Worm (Caenorhabditis elegans) whole organism, L3 larva: ENCODE measurements around the gene twk-12.

Experiments used
- R02D3.7 ChIP-seq: fragments of 150-350 bp; optimal IDR thresholded peaks from 2 replicates; lab custom pipeline; 2014; ENCODE audit warnings: missing biosample characterization, missing genetic modification characterization
- ZK546.5 ChIP-seq: sonication (generic microtip); optimal IDR thresholded peaks from 2 replicates; lab custom pipeline; 2017; ENCODE audit warnings: missing biosample characterization, missing genetic modification characterization
- aly-2 ChIP-seq: fragments of 150-350 bp; optimal IDR thresholded peaks from 2 replicates; lab custom pipeline; 2014; ENCODE audit warnings: missing biosample characterization, missing genetic modification characterization
- ama-1 ChIP-seq: fragments of 150-350 bp; optimal IDR thresholded peaks from 2 replicates; lab custom pipeline; 2018
- ceh-16 ChIP-seq: sonication (generic microtip); optimal IDR thresholded peaks from 2 replicates; lab custom pipeline; 2017; ENCODE audit warnings: missing biosample characterization, missing genetic modification characterization
- ceh-9 ChIP-seq: sonication (generic microtip); optimal IDR thresholded peaks from 2 replicates; lab custom pipeline; 2018; ENCODE audit warnings: missing biosample characterization, missing genetic modification characterization
- daf-12 ChIP-seq: fragments of 150-350 bp; optimal IDR thresholded peaks from 2 replicates; lab custom pipeline; 2014; ENCODE audit warnings: missing biosample characterization, missing genetic modification reagents, missing genetic modification characterization
- egl-27 ChIP-seq: sonication (generic microtip); optimal IDR thresholded peaks from 4 replicates; lab custom pipeline; 2017; ENCODE audit warnings: missing biosample characterization, missing genetic modification reagents, missing genetic modification characterization
- egl-5 ChIP-seq: fragments of 150-350 bp; optimal IDR thresholded peaks from 2 replicates; lab custom pipeline; 2017; ENCODE audit warnings: missing biosample characterization, missing genetic modification reagents, missing genetic modification characterization, inconsistent platforms
- elt-1 ChIP-seq: fragments of 150-350 bp; optimal IDR thresholded peaks from 2 replicates; lab custom pipeline; 2014; ENCODE audit warnings: missing biosample characterization, missing genetic modification characterization
- elt-2 ChIP-seq: sonication (generic microtip); optimal IDR thresholded peaks from 2 replicates; lab custom pipeline; 2016; ENCODE audit warnings: missing genetic modification reagents, mild to moderate bottlenecking, missing genetic modification characterization, missing compliant biosample characterization
- elt-3 ChIP-seq, 3 experiments: fragments of 150-350 bp in 1 of 3; sonication (generic microtip) in 2 of 3; optimal IDR thresholded peaks; 2 replicates in 2 of 3; 4 replicates in 1 of 3; lab custom pipeline; 2014 to 2017; ENCODE audit warnings: missing biosample characterization in 3 of 3, missing genetic modification characterization in 3 of 3
- fkh-10 ChIP-seq: sonication (generic microtip); optimal IDR thresholded peaks from 2 replicates; lab custom pipeline; 2017; ENCODE audit warnings: missing biosample characterization, missing genetic modification reagents, missing genetic modification characterization
- hmg-11 ChIP-seq: sonication (generic microtip); optimal IDR thresholded peaks from 2 replicates; lab custom pipeline; 2016; ENCODE audit warnings: missing genetic modification characterization, missing compliant biosample characterization
- jun-1 ChIP-seq: fragments of 150-350 bp; optimal IDR thresholded peaks from 2 replicates; lab custom pipeline; 2014; ENCODE audit warnings: missing biosample characterization, missing genetic modification reagents, missing genetic modification characterization
- lin-15B ChIP-seq: fragments of 150-350 bp; optimal IDR thresholded peaks from 2 replicates; lab custom pipeline; 2014; ENCODE audit warnings: missing biosample characterization, missing genetic modification characterization
- lsy-12 ChIP-seq: sonication (generic microtip); optimal IDR thresholded peaks from 2 replicates; lab custom pipeline; 2016; ENCODE audit warnings: mild to moderate bottlenecking, missing genetic modification characterization, missing compliant biosample characterization
- mdl-1 ChIP-seq: fragments of 150-350 bp; optimal IDR thresholded peaks from 2 replicates; lab custom pipeline; 2014; ENCODE audit warnings: missing biosample characterization, missing genetic modification characterization
- nfya-1 ChIP-seq: sonication (generic microtip); optimal IDR thresholded peaks from 2 replicates; lab custom pipeline; 2017; ENCODE audit warnings: missing genetic modification characterization, mild to moderate bottlenecking, missing compliant biosample characterization, antibody characterized with exemption, moderate library complexity; ENCODE audit not compliant: insufficient read depth
- nhr-11 ChIP-seq: fragments of 150-350 bp; optimal IDR thresholded peaks from 2 replicates; lab custom pipeline; 2014; ENCODE audit warnings: missing biosample characterization, missing genetic modification characterization
- nhr-12 ChIP-seq: fragments of 150-350 bp; optimal IDR thresholded peaks from 2 replicates; lab custom pipeline; 2014; ENCODE audit warnings: missing biosample characterization, missing genetic modification characterization
- nhr-23 ChIP-seq: fragments of 150-350 bp; optimal IDR thresholded peaks from 2 replicates; lab custom pipeline; 2014; ENCODE audit warnings: missing biosample characterization, missing genetic modification reagents, missing genetic modification characterization
- nhr-237 ChIP-seq: fragments of 150-350 bp; optimal IDR thresholded peaks from 2 replicates; lab custom pipeline; 2014; ENCODE audit warnings: missing biosample characterization, missing genetic modification characterization
- nhr-25 ChIP-seq: sonication (generic microtip); optimal IDR thresholded peaks from 2 replicates; lab custom pipeline; 2017; ENCODE audit warnings: missing biosample characterization, missing genetic modification characterization
- nhr-28 ChIP-seq: fragments of 150-350 bp; optimal IDR thresholded peaks from 2 replicates; lab custom pipeline; 2014; ENCODE audit warnings: missing biosample characterization, missing genetic modification characterization
- nhr-43 ChIP-seq: sonication (generic microtip); optimal IDR thresholded peaks from 2 replicates; lab custom pipeline; 2016; ENCODE audit warnings: mild to moderate bottlenecking, missing genetic modification characterization, missing compliant biosample characterization; ENCODE audit not compliant: poor library complexity, severe bottlenecking
- nhr-67 ChIP-seq: fragments of 150-350 bp; optimal IDR thresholded peaks from 2 replicates; lab custom pipeline; 2014; ENCODE audit warnings: missing biosample characterization, missing genetic modification characterization
- nhr-76 ChIP-seq: fragments of 150-350 bp; sonication (generic microtip); optimal IDR thresholded peaks from 5 replicates; lab custom pipeline; 2014; ENCODE audit warnings: missing biosample characterization, missing genetic modification characterization
- nhr-77 ChIP-seq: fragments of 150-350 bp; optimal IDR thresholded peaks from 2 replicates; lab custom pipeline; 2014; ENCODE audit warnings: missing biosample characterization, missing genetic modification characterization
- pha-4 ChIP-seq: fragments of 150-350 bp; optimal IDR thresholded peaks from 2 replicates; lab custom pipeline; 2014; ENCODE audit warnings: missing biosample characterization, missing genetic modification reagents, missing genetic modification characterization
- pqm-1 ChIP-seq: fragments of 150-350 bp; optimal IDR thresholded peaks from 2 replicates; lab custom pipeline; 2017; ENCODE audit warnings: missing biosample characterization, missing genetic modification characterization, inconsistent platforms
- unc-62 ChIP-seq: fragments of 150-350 bp; sonication (generic microtip); optimal IDR thresholded peaks from 4 replicates; lab custom pipeline; 2014; ENCODE audit warnings: missing biosample characterization, missing genetic modification reagents, missing genetic modification characterization
- zag-1 ChIP-seq: fragments of 150-350 bp; optimal IDR thresholded peaks from 2 replicates; lab custom pipeline; 2014; ENCODE audit warnings: missing biosample characterization, missing genetic modification characterization
- ztf-4 ChIP-seq: fragments of 150-350 bp; optimal IDR thresholded peaks from 2 replicates; lab custom pipeline; 2014; ENCODE audit warnings: missing biosample characterization, missing genetic modification characterization

Gene twk-12

DNA sequence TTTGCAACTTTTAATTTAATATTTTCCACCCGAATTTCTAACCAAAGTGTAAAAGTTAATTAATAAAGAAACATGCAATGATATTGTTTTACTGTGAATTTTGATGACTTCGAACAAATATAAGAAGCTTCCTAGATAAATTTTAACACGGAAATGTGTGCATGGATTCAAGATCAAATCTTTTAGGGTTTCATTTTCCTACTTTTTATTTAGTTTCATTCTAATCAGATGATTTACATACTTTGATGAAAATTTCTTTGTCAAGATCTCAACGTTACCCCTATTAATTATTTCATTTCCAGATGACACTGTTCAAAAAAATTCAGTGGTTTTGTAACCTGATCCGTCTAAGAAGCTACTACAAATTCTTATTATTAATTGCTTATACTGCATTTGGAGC, at the start of gene twk-12:
TSS of gene twk-12 (plus strand) at position 301 of the 400 bp plus-strand sequence.
- TF ChIP-seq zag-1 (tag; lab: Kevin White, UChicago), result no peak
- TF ChIP-seq ceh-16 (tag; lab: Kevin White, UChicago), result no peak
- no peak for TF ChIP-seq hmg-11 (tag; lab: Kevin White, UChicago)
- TF ChIP-seq egl-5 (tag; lab: Kevin White, UChicago), result no peak
- no peak for TF ChIP-seq ztf-4 (tag; lab: Kevin White, UChicago)
- no peak for TF ChIP-seq lin-15B (tag; lab: Kevin White, UChicago)
- no peak for TF ChIP-seq nhr-43 (tag; lab: Kevin White, UChicago)
- TF ChIP-seq fkh-10, result no peak
- TF ChIP-seq nfya-1, result no peak
- no peak for TF ChIP-seq elt-2 (tag; lab: Kevin White, UChicago)
- TF ChIP-seq unc-62 (GFP tag; lab: Kevin White, UChicago), result no peak
- TF ChIP-seq ceh-9 (tag; lab: Kevin White, UChicago), result no peak
- no peak for TF ChIP-seq nhr-28 (tag; lab: Kevin White, UChicago)
- TF ChIP-seq ama-1 (lab: Kevin White, UChicago), result no peak

ce11 chrV:10630497-10630896, 36.9 kb upstream of the twk-12 start:
- no peak for TF ChIP-seq nhr-77 (tag; lab: Kevin White, UChicago)
- no peak for TF ChIP-seq elt-3 (tag; optimal IDR thresholded peaks at IDR 0.05; lab: Kevin White, UChicago)
- no peak for TF ChIP-seq ama-1 (lab: Kevin White, UChicago)
- no peak for TF ChIP-seq egl-27 (tag; lab: Kevin White, UChicago)
- no peak for TF ChIP-seq nhr-23 (tag; lab: Kevin White, UChicago)
- TF ChIP-seq hmg-11 (tag; lab: Kevin White, UChicago), result no peak
- no peak for TF ChIP-seq egl-5 (tag; lab: Kevin White, UChicago)
- TF ChIP-seq elt-1 (tag; lab: Kevin White, UChicago), result no peak
- no peak for TF ChIP-seq nhr-237 (tag; lab: Kevin White, UChicago)
- no peak for TF ChIP-seq daf-12 (tag; lab: Kevin White, UChicago)
- TF ChIP-seq nfya-1, result no peak

DNA sequence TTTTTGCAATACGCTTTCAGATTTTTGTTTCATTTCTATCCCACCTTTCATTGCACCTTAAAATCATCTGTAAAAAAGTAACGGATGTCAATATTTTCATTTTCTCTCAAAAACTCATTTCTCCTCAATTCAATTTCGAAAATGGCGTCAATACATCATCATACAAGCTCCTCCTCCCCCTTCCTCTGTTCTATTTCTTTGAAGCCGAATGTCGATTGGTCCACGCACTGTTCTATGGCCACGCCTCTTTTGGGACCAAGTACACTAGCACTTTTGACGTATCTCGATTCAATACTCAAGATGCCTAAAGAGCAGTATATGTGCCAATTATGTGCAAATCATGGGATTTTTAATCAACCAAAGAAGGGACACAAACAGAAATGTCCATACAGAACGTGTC, 34.6 kb upstream of the twk-12 start, which contains the start of gene mab-23:
TSS of gene mab-23 (plus strand) at position 301 of the 400 bp plus-strand sequence.
- no peak for TF ChIP-seq nhr-67 (tag; lab: Kevin White, UChicago)
- peak; percentile 21 for TF ChIP-seq nfya-1

ce11 chrV:10635722-10636121, 31.7 kb upstream of the twk-12 start, which contains the start of gene kvs-2:
TSS of gene kvs-2 (plus strand) at chrV:10636022.
- TF ChIP-seq egl-5 (tag; lab: Kevin White, UChicago) (no peak), nhr-237 (tag; lab: Kevin White, UChicago) (no peak), hmg-11 (tag; lab: Kevin White, UChicago) (no peak), nhr-12 (tag; lab: Kevin White, UChicago) (no peak), nfya-1 (no peak), daf-12 (tag; lab: Kevin White, UChicago) (no peak), mdl-1 (tag; lab: Kevin White, UChicago) (no peak), nhr-11 (no peak), nhr-23 (tag; lab: Kevin White, UChicago) (no peak), lsy-12 (no peak), ceh-16 (tag; lab: Kevin White, UChicago) (no peak), lin-15B (tag; lab: Kevin White, UChicago) (no peak), ZK546.5 (tag; lab: Kevin White, UChicago) (no peak), pha-4 (tag; lab: Kevin White, UChicago) (no peak), pqm-1 (tag; lab: Kevin White, UChicago) (no peak), nhr-77 (tag; lab: Kevin White, UChicago) (no peak), unc-62 (GFP tag; lab: Kevin White, UChicago) (no peak), egl-27 (tag; lab: Kevin White, UChicago) (no peak), R02D3.7 (tag; lab: Kevin White, UChicago) (no peak)

DNA sequence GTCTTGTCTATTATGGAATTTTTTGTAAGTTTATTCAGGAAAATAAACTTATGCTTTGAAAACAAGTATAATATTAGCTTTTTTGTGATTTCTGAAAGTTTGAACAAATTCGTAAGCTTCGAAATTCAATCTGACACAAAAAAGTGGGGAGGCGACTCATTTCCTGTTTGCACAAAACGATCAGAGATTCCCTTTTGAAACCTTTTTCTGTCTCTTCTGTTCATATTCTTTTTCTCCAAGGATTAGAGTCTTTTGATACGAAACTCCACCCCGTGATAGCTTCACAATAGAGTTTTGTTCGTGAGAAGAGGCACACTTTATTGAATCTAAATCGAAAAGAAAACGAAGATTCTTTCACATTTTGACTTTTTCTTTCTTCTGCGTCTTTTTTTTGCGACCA, 26.4 kb upstream of the twk-12 start:
- no peak for TF ChIP-seq nhr-76 (tag; lab: Kevin White, UChicago)
- TF ChIP-seq hmg-11 (tag; lab: Kevin White, UChicago), result no peak
- no peak for TF ChIP-seq nhr-23 (tag; lab: Kevin White, UChicago)
- TF ChIP-seq elt-2 (tag; lab: Kevin White, UChicago), result no peak
- no peak for TF ChIP-seq aly-2 (tag; lab: Kevin White, UChicago)
- peak; percentile 35 for TF ChIP-seq fkh-10
- no peak for TF ChIP-seq nhr-25 (tag; lab: Kevin White, UChicago)
- TF ChIP-seq jun-1 (tag; lab: Kevin White, UChicago), result no peak
